Worm (Caenorhabditis elegans) whole organism, L4 larva: Measurements from ENCODE around the gene fipr-25.
A peak's percentile ranks its signal among the peaks of the same experiment; 100 is the strongest.

Experiments
- D1046.2 ChIP-seq: fragments of 200-800 bp; sonication (Bioruptor generic); IDR thresholded peaks from 2 replicates; pipeline ENCODE4 v1.3.6; 2022; ENCODE audit warnings: missing genetic modification characterization, missing compliant biosample characterization
- Y105C5A.15 ChIP-seq: fragments of 200-800 bp; sonication (Bioruptor generic); IDR thresholded peaks from 2 replicates; pipeline ENCODE4 v1.3.6; 2022; ENCODE audit warnings: missing genetic modification characterization, missing compliant biosample characterization
- Y5F2A.4 ChIP-seq: fragments of 200-800 bp; sonication (Bioruptor generic); optimal IDR thresholded peaks from 2 replicates; lab custom pipeline; 2018; ENCODE audit warnings: mild to moderate bottlenecking, missing genetic modification characterization, missing compliant biosample characterization
- aha-1 ChIP-seq: fragments of 150-350 bp; peaks from one replicate; lab custom pipeline; 2014; ENCODE audit warnings: missing biosample characterization, missing genetic modification characterization
- aly-2 ChIP-seq: sonication (generic microtip); optimal IDR thresholded peaks from 2 replicates; lab custom pipeline; 2018; ENCODE audit warnings: missing biosample characterization, missing genetic modification characterization
- arid-1 ChIP-seq: fragments of 200-800 bp; sonication (Bioruptor generic); conservative IDR thresholded peaks from 2 replicates; pipeline ENCODE4 v1.3.6; 2022; ENCODE audit warnings: missing genetic modification reagents, missing genetic modification characterization, missing compliant biosample characterization
- ceh-62 ChIP-seq: sonication (generic microtip); optimal IDR thresholded peaks from 2 replicates; lab custom pipeline; 2017; ENCODE audit warnings: missing biosample characterization, missing genetic modification characterization
- ces-1 ChIP-seq: fragments of 150-350 bp; sonication (generic microtip); optimal IDR thresholded peaks from 4 replicates; lab custom pipeline; 2014; ENCODE audit warnings: missing biosample characterization, missing genetic modification reagents, missing genetic modification characterization
- daf-19 ChIP-seq: fragments of 200-800 bp; sonication (Bioruptor generic); conservative IDR thresholded peaks from 2 replicates; pipeline ENCODE4 v1.3.6; 2022; ENCODE audit warnings: missing genetic modification characterization, missing compliant biosample characterization
- dmd-6 ChIP-seq: fragments of 200-800 bp; sonication (Bioruptor generic); IDR thresholded peaks from 2 replicates; pipeline ENCODE4 v1.3.6; 2022; ENCODE audit warnings: missing genetic modification reagents, missing genetic modification characterization, missing compliant biosample characterization
- hlh-11 ChIP-seq: fragments of 200-800 bp; sonication (Bioruptor generic); optimal IDR thresholded peaks from 2 replicates; lab custom pipeline; 2018; ENCODE audit warnings: mild to moderate bottlenecking, missing genetic modification characterization, missing compliant biosample characterization
- hlh-30 ChIP-seq: sonication (generic microtip); optimal IDR thresholded peaks from 2 replicates; lab custom pipeline; 2017; ENCODE audit warnings: antibody characterized with exemption, mild to moderate bottlenecking, missing genetic modification characterization, missing compliant biosample characterization; ENCODE audit not compliant: insufficient read depth
- jun-1 ChIP-seq: fragments of 150-350 bp; optimal IDR thresholded peaks from 2 replicates; lab custom pipeline; 2014; ENCODE audit warnings: missing biosample characterization, missing genetic modification reagents, missing genetic modification characterization
- lin-1 ChIP-seq: fragments of 200-800 bp; sonication (Bioruptor generic); IDR thresholded peaks from 2 replicates; pipeline ENCODE4 v1.3.6; 2022; ENCODE audit warnings: missing genetic modification reagents, missing genetic modification characterization, missing compliant biosample characterization
- lin-15B ChIP-seq: fragments of 150-350 bp; sonication (generic microtip); optimal IDR thresholded peaks from 3 replicates; lab custom pipeline; 2014; ENCODE audit warnings: missing biosample characterization, missing genetic modification characterization
- lin-29 ChIP-seq: fragments of 200-800 bp; sonication (Bioruptor generic); IDR thresholded peaks from 2 replicates; pipeline ENCODE4 v1.3.6; 2022; ENCODE audit warnings: missing genetic modification reagents, missing genetic modification characterization, missing compliant biosample characterization
- lsy-2 ChIP-seq, 2 experiments: fragments of 150-350 bp in 1 of 2; sonication (generic microtip) in 1 of 2; optimal IDR thresholded peaks; 2 replicates each; lab custom pipeline; 2014 to 2017; ENCODE audit warnings: missing biosample characterization in 2 of 2, missing genetic modification characterization in 2 of 2
- madf-9 ChIP-seq: fragments of 200-800 bp; sonication (Bioruptor generic); conservative IDR thresholded peaks from 2 replicates; pipeline ENCODE4 v1.3.6; 2022; ENCODE audit warnings: missing genetic modification reagents, missing genetic modification characterization, missing compliant biosample characterization
- mdl-1 ChIP-seq, 2 experiments: fragments of 150-350 bp in 1 of 2; sonication (generic microtip) in 1 of 2; optimal IDR thresholded peaks; 2 replicates each; lab custom pipeline; 2014 to 2017; ENCODE audit warnings: missing biosample characterization in 2 of 2, missing genetic modification characterization in 2 of 2
- nhr-10 ChIP-seq: fragments of 150-350 bp; optimal IDR thresholded peaks from 2 replicates; lab custom pipeline; 2014; ENCODE audit warnings: missing biosample characterization, missing genetic modification characterization
- nhr-111 ChIP-seq: fragments of 200-800 bp; sonication (Bioruptor generic); optimal IDR thresholded peaks from 2 replicates; lab custom pipeline; 2018; ENCODE audit warnings: mild to moderate bottlenecking, missing genetic modification characterization, missing compliant biosample characterization
- nhr-237 ChIP-seq: sonication (generic microtip); optimal IDR thresholded peaks from 2 replicates; lab custom pipeline; 2017; ENCODE audit warnings: missing biosample characterization, missing genetic modification characterization
- nhr-28 ChIP-seq: fragments of 150-350 bp; optimal IDR thresholded peaks from 2 replicates; lab custom pipeline; 2014; ENCODE audit warnings: missing biosample characterization, missing genetic modification characterization
- nhr-42 ChIP-seq: fragments of 200-800 bp; sonication (Bioruptor generic); IDR thresholded peaks from 2 replicates; pipeline ENCODE4 v1.3.6; 2022; ENCODE audit warnings: missing genetic modification characterization, missing compliant biosample characterization
- nhr-76 ChIP-seq: fragments of 150-350 bp; optimal IDR thresholded peaks from 2 replicates; lab custom pipeline; 2014; ENCODE audit warnings: missing biosample characterization, missing genetic modification characterization
- pha-4 ChIP-seq, 2 experiments: fragments of 150-350 bp in 1 of 2; fragments of 200-800 bp in 1 of 2; sonication (Bioruptor generic) in 1 of 2; IDR thresholded peaks in 1 of 2; optimal IDR thresholded peaks in 1 of 2; 2 replicates each; pipeline versions ENCODE4 v1.3.6 to Lab custom; 2014 to 2022; ENCODE audit warnings: missing genetic modification characterization in 2 of 2, missing genetic modification reagents in 2 of 2, missing biosample characterization in 1 of 2, missing compliant biosample characterization in 1 of 2
- php-3 ChIP-seq: fragments of 200-800 bp; sonication (Bioruptor generic); IDR thresholded peaks from 2 replicates; pipeline ENCODE4 v1.3.6; 2022; ENCODE audit warnings: missing genetic modification reagents, missing genetic modification characterization, missing compliant biosample characterization
- sdz-12 ChIP-seq: fragments of 200-800 bp; sonication (Bioruptor generic); optimal IDR thresholded peaks from 2 replicates; lab custom pipeline; 2018; ENCODE audit warnings: mild to moderate bottlenecking, missing genetic modification characterization, missing compliant biosample characterization
- snpc-4 ChIP-seq: fragments of 150-350 bp; optimal IDR thresholded peaks from 2 replicates; lab custom pipeline; 2014; ENCODE audit warnings: missing biosample characterization, missing genetic modification characterization
- unc-130 ChIP-seq: sonication (generic microtip); optimal IDR thresholded peaks from 2 replicates; lab custom pipeline; 2016; ENCODE audit warnings: missing genetic modification reagents, missing genetic modification characterization, missing compliant biosample characterization
- unc-62 ChIP-seq, 3 experiments: fragments of 150-350 bp in 1 of 3; sonication (generic microtip); optimal IDR thresholded peaks in 2 of 3; peaks in 1 of 3; 1 replicate in 1 of 3; 2 replicates in 2 of 3; lab custom pipeline; 2014 to 2017; ENCODE audit warnings: missing biosample characterization in 3 of 3, missing genetic modification characterization in 3 of 3, missing genetic modification reagents in 3 of 3, missing genotype in 1 of 3
- zag-1 ChIP-seq: fragments of 150-350 bp; optimal IDR thresholded peaks from 2 replicates; lab custom pipeline; 2014; ENCODE audit warnings: missing biosample characterization, missing genetic modification characterization
- zip-11 ChIP-seq: fragments of 200-800 bp; sonication (Bioruptor generic); IDR thresholded peaks from 2 replicates; pipeline ENCODE4 v1.3.6; 2022; ENCODE audit warnings: missing genetic modification characterization, missing compliant biosample characterization
- zip-2 ChIP-seq: fragments of 150-350 bp; optimal IDR thresholded peaks from 2 replicates; lab custom pipeline; 2014; ENCODE audit warnings: missing biosample characterization, missing genetic modification characterization
- ztf-11 ChIP-seq: fragments of 150-350 bp; optimal IDR thresholded peaks from 2 replicates; lab custom pipeline; 2014; ENCODE audit warnings: missing biosample characterization, missing genetic modification characterization

The fipr-25 gene

ce11 chrV:1964806-1965205, 7.6 kb downstream of the fipr-25 start, which contains the start of gene srj-15:
Gene srj-15 (minus strand): TSS chrV:1964906.
- TF ChIP-seq D1046.2 (no peak), lsy-2 (tag; optimal IDR thresholded peaks at IDR 0.05; lab: Kevin White, UChicago) (no peak), nhr-10 (tag; lab: Kevin White, UChicago) (no peak), lin-29 (GFP tag; lab: Robert Waterston, UW) (no peak), aly-2 (tag; lab: Kevin White, UChicago) (no peak), zip-2 (tag; lab: Kevin White, UChicago) (no peak), nhr-237 (no peak), zip-11 (GFP tag; lab: Robert Waterston, UW) (no peak), Y105C5A.15 (GFP tag; lab: Robert Waterston, UW) (no peak), lin-15B (tag; lab: Kevin White, UChicago) (no peak), hlh-30 (tag; lab: Kevin White, UChicago) (no peak), Y5F2A.4 (no peak), php-3 (GFP tag; lab: Robert Waterston, UW) (no peak), lin-1 (GFP tag; lab: Robert Waterston, UW) (no peak)

ce11 chrV:1966962-1967361, 9.8 kb downstream of the fipr-25 start:
- peak; percentile 39 for TF ChIP-seq nhr-76 (tag; lab: Kevin White, UChicago)
- no peak for TF ChIP-seq daf-19 (GFP tag; lab: Robert Waterston, UW)
- TF ChIP-seq aha-1 (tag; lab: Kevin White, UChicago) = peak; percentile 49
- TF ChIP-seq unc-130 = no peak
- no peak for TF ChIP-seq snpc-4 (tag; lab: Kevin White, UChicago)
- TF ChIP-seq dmd-6 = peak; percentile 37; the same call in 1 of the 2 replicates
- no peak for TF ChIP-seq arid-1 (GFP tag; lab: Robert Waterston, UW)
- TF ChIP-seq nhr-28 (tag; lab: Kevin White, UChicago) = peak; percentile 11
- no peak for TF ChIP-seq ztf-11 (tag; lab: Kevin White, UChicago)
- TF ChIP-seq ceh-62 = no peak
- TF ChIP-seq nhr-42 (GFP tag; lab: Robert Waterston, UW) = no peak

ce11 chrV:1968809-1969208, 11.6 kb downstream of the fipr-25 start:
- TF ChIP-seq unc-130 = no peak
- no peak for TF ChIP-seq jun-1 (tag; lab: Kevin White, UChicago)
- TF ChIP-seq aha-1 (tag; lab: Kevin White, UChicago) = peak; percentile 59
- no peak for TF ChIP-seq nhr-111

- TF ChIP-seq hlh-11 (no peak), unc-62 (GFP tag; optimal IDR thresholded peaks at IDR 0.05 in 1 of 2; lab: Kevin White, UChicago) (peak in 1 of 2 experiments; percentile 41), unc-62 (tag; optimal IDR thresholded peaks at IDR 0.05; lab: Kevin White, UChicago) (no peak)
- TF ChIP-seq, all 104 proteins: peak for 1
These were observed 12.0 kb downstream of the fipr-25 start, which contains the start of gene acs-3 for ce11 chrV:1969228-1969627. Gene acs-3 (plus strand): TSS chrV:1969528.

- TF ChIP-seq zag-1 (tag; lab: Kevin White, UChicago) = no peak
- TF ChIP-seq sdz-12 (GFP tag; lab: Kevin White, UChicago) = no peak
- TF ChIP-seq pha-4 (GFP tag; IDR thresholded peaks at IDR 0.05; lab: Robert Waterston, UW) = no peak
- no peak for TF ChIP-seq pha-4 (tag; optimal IDR thresholded peaks at IDR 0.05; lab: Kevin White, UChicago)
- peak in 1 of 2 experiments; percentile 95 for TF ChIP-seq unc-62 (GFP tag; optimal IDR thresholded peaks at IDR 0.05 in 1 of 2; lab: Kevin White, UChicago)
- TF ChIP-seq unc-62 (tag; optimal IDR thresholded peaks at IDR 0.05; lab: Kevin White, UChicago) = no peak
- no peak for TF ChIP-seq mdl-1 (tag; optimal IDR thresholded peaks at IDR 0.05; lab: Kevin White, UChicago)
- no peak for TF ChIP-seq madf-9
- TF ChIP-seq aha-1 (tag; lab: Kevin White, UChicago) = no peak
- TF ChIP-seq ces-1 (GFP tag; lab: Kevin White, UChicago) = no peak
These were observed 12.5 kb downstream of the fipr-25 start for ce11 chrV:1969690-1970089.
